Fruit fly (Drosophila melanogaster) whole organism, embryonic: ENCODE measurements around the gene Hr4.

Source experiments
- CG11093 ChIP-seq: fragments of 200-800 bp; sonication (Bioruptor generic); IDR thresholded peaks from 3 replicates; pipeline ENCODE4 v1.3.6; 2022; ENCODE audit warnings: missing biosample characterization, missing genetic modification characterization
- CG11247 ChIP-seq: fragments of 200-800 bp; sonication (Bioruptor generic); IDR thresholded peaks from 2 replicates; pipeline ENCODE4 v1.3.6; 2022; ENCODE audit warnings: missing biosample characterization, missing genetic modification characterization
- CG14860 ChIP-seq: fragments of 200-800 bp; sonication (Bioruptor generic); IDR thresholded peaks from 3 replicates; pipeline ENCODE4 v1.3.6; 2022; ENCODE audit warnings: missing biosample characterization, missing genetic modification characterization; ENCODE audit not compliant: partially characterized antibody
- CG2116 ChIP-seq: fragments of 200-800 bp; sonication (Bioruptor generic); optimal IDR thresholded peaks from 3 replicates; lab custom pipeline; 2018; ENCODE audit warnings: missing biosample characterization, mild to moderate bottlenecking, missing genetic modification characterization
- CG2120 ChIP-seq: fragments of 200-800 bp; sonication (Bioruptor generic); optimal IDR thresholded peaks from 3 replicates; lab custom pipeline; 2016; ENCODE audit warnings: missing biosample characterization, missing genetic modification characterization
- CG31388 ChIP-seq: fragments of 200-800 bp; sonication (Bioruptor generic); optimal IDR thresholded peaks from 2 replicates; lab custom pipeline; 2016; ENCODE audit warnings: missing biosample characterization, missing genetic modification characterization
- CG3163 ChIP-seq: fragments of 200-800 bp; sonication (Bioruptor generic); optimal IDR thresholded peaks from 3 replicates; lab custom pipeline; 2016; ENCODE audit warnings: missing biosample characterization, missing genetic modification characterization
- CG3407 ChIP-seq: fragments of 200-800 bp; sonication (Bioruptor generic); optimal IDR thresholded peaks from 2 replicates; lab custom pipeline; 2018; ENCODE audit warnings: missing biosample characterization, mild to moderate bottlenecking, missing genetic modification characterization
- CG4854 ChIP-seq: fragments of 200-800 bp; sonication (Bioruptor generic); optimal IDR thresholded peaks from 2 replicates; lab custom pipeline; 2016; ENCODE audit warnings: missing biosample characterization, missing genetic modification characterization, inconsistent platforms
- CG6254 ChIP-seq: fragments of 200-800 bp; sonication (Bioruptor generic); optimal IDR thresholded peaks from 3 replicates; lab custom pipeline; 2017; ENCODE audit warnings: mild to moderate bottlenecking, missing biosample characterization, missing genetic modification reagents, missing genetic modification characterization
- CG8089 ChIP-seq: fragments of 200-800 bp; sonication (Bioruptor generic); optimal IDR thresholded peaks from 3 replicates; lab custom pipeline; 2016; ENCODE audit warnings: missing biosample characterization, missing genetic modification characterization
- CG8359 ChIP-seq: fragments of 200-800 bp; sonication (Bioruptor generic); optimal IDR thresholded peaks from 2 replicates; lab custom pipeline; 2017; ENCODE audit warnings: missing biosample characterization, mild to moderate bottlenecking, missing genetic modification characterization, borderline replicate concordance
- CG9215 ChIP-seq: fragments of 200-800 bp; sonication (Bioruptor generic); IDR thresholded peaks from 2 replicates; pipeline ENCODE4 v1.3.6; 2022; ENCODE audit warnings: missing biosample characterization, missing genetic modification characterization
- CG9609 ChIP-seq: fragments of 200-800 bp; sonication (Bioruptor generic); optimal IDR thresholded peaks from 3 replicates; lab custom pipeline; 2016; ENCODE audit warnings: missing biosample characterization, missing genetic modification characterization
- D19A ChIP-seq: fragments of 200-800 bp; optimal IDR thresholded peaks from 3 replicates; lab custom pipeline; 2019; ENCODE audit warnings: missing biosample characterization, mild to moderate bottlenecking, missing genetic modification characterization, moderate library complexity
- Dek ChIP-seq: fragments of 200-800 bp; sonication (Bioruptor generic); optimal IDR thresholded peaks from 3 replicates; lab custom pipeline; 2019; ENCODE audit warnings: missing biosample characterization, mild to moderate bottlenecking, missing genetic modification characterization, moderate library complexity
- Dll ChIP-seq: fragments of 200-800 bp; sonication (Bioruptor generic); IDR thresholded peaks from 4 replicates; pipeline ENCODE4 v1.3.6; 2022; ENCODE audit warnings: missing biosample characterization, missing genetic modification characterization; ENCODE audit not compliant: partially characterized antibody
- E2f1 ChIP-seq: fragments of 200-800 bp; sonication (Bioruptor generic); IDR thresholded peaks from 2 replicates; pipeline ENCODE4 v1.3.6; 2022; ENCODE audit warnings: missing biosample characterization, missing genetic modification characterization
- MBD-R2 ChIP-seq: fragments of 200-800 bp; sonication (Bioruptor generic); IDR thresholded peaks from 2 replicates; pipeline ENCODE4 v1.3.6; 2022; ENCODE audit warnings: missing biosample characterization, missing genetic modification characterization
- Meics ChIP-seq: fragments of 200-800 bp; sonication (Bioruptor generic); optimal IDR thresholded peaks from 2 replicates; lab custom pipeline; 2017; ENCODE audit warnings: missing biosample characterization, mild to moderate bottlenecking, missing genetic modification characterization
- Mes4 ChIP-seq: fragments of 200-800 bp; sonication (Bioruptor generic); optimal IDR thresholded peaks from 2 replicates; lab custom pipeline; 2016; ENCODE audit warnings: missing biosample characterization, missing genetic modification characterization
- Mrtf ChIP-seq: fragments of 200-800 bp; sonication (Bioruptor generic); IDR thresholded peaks from 3 replicates; pipeline ENCODE4 v1.3.6; 2022; ENCODE audit warnings: missing biosample characterization, missing genetic modification characterization
- NK7.1 ChIP-seq: fragments of 200-800 bp; sonication (Bioruptor generic); optimal IDR thresholded peaks from 3 replicates; lab custom pipeline; 2016; ENCODE audit warnings: missing biosample characterization, missing genetic modification characterization
- Ravus ChIP-seq: fragments of 200-800 bp; sonication (Bioruptor generic); IDR thresholded peaks from 2 replicates; pipeline ENCODE4 v1.3.6; 2022; ENCODE audit warnings: missing biosample characterization, missing genetic modification characterization
- Six4 ChIP-seq: fragments of 200-800 bp; sonication (Bioruptor generic); optimal IDR thresholded peaks from 2 replicates; lab custom pipeline; 2016; ENCODE audit warnings: missing biosample characterization, missing genetic modification characterization
- az2 ChIP-seq: fragments of 200-800 bp; sonication (Bioruptor generic); optimal IDR thresholded peaks from 3 replicates; lab custom pipeline; 2016; ENCODE audit warnings: missing biosample characterization, missing genetic modification characterization
- bowl ChIP-seq: fragments of 200-800 bp; sonication (Bioruptor generic); IDR thresholded peaks from 2 replicates; pipeline ENCODE4 v1.3.6; 2022; ENCODE audit warnings: missing biosample characterization, missing genetic modification characterization
- btn ChIP-seq: fragments of 200-800 bp; sonication (Bioruptor generic); optimal IDR thresholded peaks from 2 replicates; lab custom pipeline; 2016; ENCODE audit warnings: missing biosample characterization, missing genetic modification characterization
- caup ChIP-seq: fragments of 200-800 bp; sonication (Bioruptor generic); optimal IDR thresholded peaks from 3 replicates; lab custom pipeline; 2017; ENCODE audit warnings: missing biosample characterization, mild to moderate bottlenecking, missing genetic modification characterization, moderate library complexity; ENCODE audit not compliant: severe bottlenecking
- chif ChIP-seq, 2 experiments: fragments of 200-800 bp; sonication (Bioruptor generic); optimal IDR thresholded peaks; 3 replicates each; lab custom pipeline; 2016; ENCODE audit warnings: missing biosample characterization in 2 of 2, missing genetic modification characterization in 2 of 2
- danr ChIP-seq: fragments of 200-800 bp; sonication (Bioruptor generic); IDR thresholded peaks from 2 replicates; pipeline ENCODE4 v1.3.6; 2022; ENCODE audit warnings: missing biosample characterization, missing genetic modification characterization
- dm ChIP-seq: fragments of 200-800 bp; sonication (Bioruptor generic); optimal IDR thresholded peaks from 3 replicates; lab custom pipeline; 2016; ENCODE audit warnings: missing biosample characterization, missing genetic modification characterization
- dysf ChIP-seq: fragments of 200-800 bp; sonication (Bioruptor generic); IDR thresholded peaks from 3 replicates; pipeline ENCODE4 v1.3.6; 2022; ENCODE audit warnings: missing biosample characterization, missing genetic modification characterization
- emc ChIP-seq: fragments of 200-800 bp; sonication (Bioruptor generic); optimal IDR thresholded peaks from 2 replicates; lab custom pipeline; 2016; ENCODE audit warnings: missing biosample characterization, missing genetic modification characterization
- gem ChIP-seq: fragments of 200-800 bp; sonication (Bioruptor generic); optimal IDR thresholded peaks from 2 replicates; lab custom pipeline; 2019; ENCODE audit warnings: missing biosample characterization, mild to moderate bottlenecking, missing genetic modification characterization, moderate library complexity
- gro ChIP-seq: fragments of 200-800 bp; sonication (Bioruptor generic); optimal IDR thresholded peaks from 2 replicates; lab custom pipeline; 2016; ENCODE audit warnings: missing biosample characterization, missing genetic modification characterization
- hb ChIP-seq: fragments of 200-800 bp; sonication (Bioruptor generic); IDR thresholded peaks from 3 replicates; pipeline ENCODE4 v1.3.6; 2022; ENCODE audit warnings: missing biosample characterization, missing genetic modification characterization; ENCODE audit not compliant: partially characterized antibody
- inv ChIP-seq: fragments of 200-800 bp; sonication (Bioruptor generic); IDR thresholded peaks from 2 replicates; pipeline ENCODE4 v1.3.6; 2022; ENCODE audit warnings: missing biosample characterization, missing genetic modification characterization; ENCODE audit not compliant: partially characterized antibody
- kay ChIP-seq: fragments of 200-800 bp; sonication (Bioruptor generic); optimal IDR thresholded peaks from 2 replicates; lab custom pipeline; 2016; ENCODE audit warnings: missing biosample characterization, missing genetic modification characterization
- lov ChIP-seq, 2 experiments: fragments of 200-800 bp in 1 of 2; fragments of >200 bp in 1 of 2; sonication (Bioruptor generic) in 1 of 2; IDR thresholded peaks in 1 of 2; optimal IDR thresholded peaks in 1 of 2; 2 replicates in 1 of 2; 3 replicates in 1 of 2; pipeline versions ENCODE4 v1.3.6 to Lab custom; 2017 to 2022; ENCODE audit warnings: missing biosample characterization in 1 of 2, missing genetic modification characterization in 1 of 2
- mam ChIP-seq: fragments of 200-800 bp; sonication (Bioruptor generic); optimal IDR thresholded peaks from 3 replicates; lab custom pipeline; 2016; ENCODE audit warnings: missing biosample characterization, missing genetic modification characterization
- mirr ChIP-seq: fragments of 200-800 bp; sonication (Bioruptor generic); optimal IDR thresholded peaks from 3 replicates; lab custom pipeline; 2018; ENCODE audit warnings: missing biosample characterization, mild to moderate bottlenecking, missing genetic modification characterization
- pan ChIP-seq, 4 experiments: fragments of >200 bp in 3 of 4; fragments of 200-800 bp in 1 of 4; sonication (Bioruptor generic) in 1 of 4; optimal IDR thresholded peaks in 3 of 4; IDR thresholded peaks in 1 of 4; 2 replicates each; pipeline versions ENCODE4 v1.3.6 to Lab custom; 2017 to 2022; ENCODE audit warnings: missing biosample characterization in 2 of 4, missing genetic modification characterization in 2 of 4, mixed read lengths in 1 of 4
- pros ChIP-seq: fragments of 200-800 bp; sonication (Bioruptor generic); optimal IDR thresholded peaks from 3 replicates; lab custom pipeline; 2019; ENCODE audit warnings: missing biosample characterization, mild to moderate bottlenecking, missing genetic modification characterization, moderate library complexity
- ro ChIP-seq: fragments of 200-800 bp; sonication (Bioruptor generic); IDR thresholded peaks from 2 replicates; pipeline ENCODE4 v1.3.6; 2022; ENCODE audit warnings: missing biosample characterization, missing genetic modification characterization
- salm ChIP-seq: fragments of 200-800 bp; sonication (Bioruptor generic); optimal IDR thresholded peaks from 2 replicates; lab custom pipeline; 2018; ENCODE audit warnings: missing biosample characterization, mild to moderate bottlenecking, missing genetic modification characterization
- slp2 ChIP-seq: fragments of 200-800 bp; sonication (Bioruptor generic); optimal IDR thresholded peaks from 2 replicates; lab custom pipeline; 2016; ENCODE audit warnings: missing biosample characterization, missing genetic modification characterization
- sr ChIP-seq: fragments of 200-800 bp; sonication (Bioruptor generic); IDR thresholded peaks from 3 replicates; pipeline ENCODE4 v1.3.6; 2022; ENCODE audit warnings: missing biosample characterization, missing genetic modification characterization
- stc ChIP-seq: fragments of 200-800 bp; sonication (Bioruptor generic); IDR thresholded peaks from 2 replicates; pipeline ENCODE4 v1.3.6; 2022; ENCODE audit warnings: missing biosample characterization, missing genetic modification characterization
- toy ChIP-seq: fragments of 200-800 bp; sonication (Bioruptor generic); IDR thresholded peaks from 2 replicates; pipeline ENCODE4 v1.3.6; 2022; ENCODE audit warnings: missing biosample characterization, missing genetic modification characterization

Gene Hr4

dm6 chrX:2005840-2006239 is 64.1 kb downstream of the Hr4 start (continued):
- TF ChIP-seq CG8089 (GFP tag; lab: Kevin White, UChicago) (peak; percentile 74), bowl (GFP tag; lab: Robert Waterston, UW) (no peak), CG14860 (GFP tag; lab: Robert Waterston, UW) (no peak), stc (GFP tag; lab: Robert Waterston, UW) (peak; percentile 60), E2f1 (peak; percentile 53; the same call in 1 of the 2 replicates), CG9609 (GFP tag; lab: Kevin White, UChicago) (peak; percentile 55), MBD-R2 (GFP tag; lab: Robert Waterston, UW) (peak; percentile 20; the same call in 1 of the 2 replicates), caup (GFP tag; lab: Kevin White, UChicago) (peak; percentile 82), btn (GFP tag; lab: Kevin White, UChicago) (peak; percentile 63), danr (GFP tag; lab: Robert Waterston, UW) (no peak), CG11247 (peak; percentile 45), Mrtf (GFP tag; lab: Robert Waterston, UW) (peak; percentile 47; the same call in 2 of the 3 replicates), chif (GFP tag; optimal IDR thresholded peaks at IDR 0.05; lab: Kevin White, UChicago) (peak; percentile 14 to 64), Six4 (GFP tag; lab: Kevin White, UChicago) (peak; percentile 51), ro (GFP tag; lab: Robert Waterston, UW) (no peak), Ravus (GFP tag; lab: Robert Waterston, UW) (no peak), CG11093 (GFP tag; lab: Robert Waterston, UW) (no peak), D19A (tag; lab: Kevin White, UChicago) (peak; percentile 56), CG9215 (GFP tag; lab: Robert Waterston, UW) (no peak), Meics (GFP tag; lab: Kevin White, UChicago) (peak; percentile 77), gro (GFP tag; lab: Kevin White, UChicago) (peak; percentile 36), CG3163 (GFP tag; lab: Kevin White, UChicago) (peak; percentile 58), pros (peak; percentile 14), dm (peak; percentile 60), CG6254 (GFP tag; lab: Kevin White, UChicago) (peak; percentile 64), salm (tag; lab: Kevin White, UChicago) (peak; percentile 39), toy (no peak; the same call in 1 of the 2 replicates), lov (optimal IDR thresholded peaks at IDR 0.05; lab: Kevin White, UChicago) (no peak), lov (GFP tag; IDR thresholded peaks at IDR 0.05; lab: Robert Waterston, UW) (peak; percentile 81; the same call in 2 of the 3 replicates), inv (no peak), CG31388 (GFP tag; lab: Kevin White, UChicago) (no peak), NK7.1 (GFP tag; lab: Kevin White, UChicago) (peak; percentile 44), CG3407 (peak; percentile 22), mirr (GFP tag; lab: Kevin White, UChicago) (peak; percentile 61), CG2116 (GFP tag; lab: Kevin White, UChicago) (peak; percentile 71), CG4854 (peak; percentile 39), mam (GFP tag; lab: Kevin White, UChicago) (no peak), gem (tag; lab: Kevin White, UChicago) (no peak), az2 (peak; percentile 48), pan (optimal IDR thresholded peaks at IDR 0.05; lab: Kevin White, UChicago) (no peak), pan (GFP tag; optimal IDR thresholded peaks at IDR 0.05 in 1 of 2, IDR thresholded peaks at IDR 0.05 in 1 of 2) (peak in 1 of 2 experiments; percentile 79), CG8359 (peak; percentile 34), slp2 (peak; percentile 64), Dll (GFP tag; lab: Robert Waterston, UW) (no peak), kay (no peak), emc (GFP tag; lab: Kevin White, UChicago) (no peak), Mes4 (peak; percentile 77), dysf (GFP tag; lab: Robert Waterston, UW) (peak; percentile 46; the same call in 1 of the 3 replicates), CG2120 (GFP tag; lab: Kevin White, UChicago) (no peak), hb (GFP tag; lab: Robert Waterston, UW) (no peak), Dek (tag; lab: Kevin White, UChicago) (peak; percentile 6), sr (peak; percentile 74)
